Worm (Caenorhabditis elegans): ENCODE results near the gene srh-30.

The srh-30 gene

DNA sequence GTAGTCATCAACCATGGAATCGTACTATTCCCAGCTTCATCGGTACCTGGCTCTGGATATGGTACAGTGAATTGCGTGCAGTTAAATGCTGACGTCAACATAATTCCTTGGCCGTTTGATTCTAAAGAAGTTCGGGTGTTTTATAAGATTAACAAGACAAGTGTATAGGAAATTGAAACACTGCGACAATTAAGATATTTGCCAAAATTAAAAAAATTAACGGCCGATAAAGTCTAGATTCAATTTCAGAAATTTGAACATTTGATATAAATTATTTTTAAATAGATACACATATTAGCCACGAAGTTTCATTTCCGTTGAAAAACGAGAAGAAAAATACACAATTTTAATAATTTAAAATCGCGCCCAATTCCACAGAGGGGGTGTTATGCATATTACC is 34.8 kb upstream of the srh-30 start, which contains the start of gene dmsr-12:
TSS of gene dmsr-12 (minus strand) at position 101 of the 400 bp plus-strand sequence.
- TF ChIP-seq fkh-10 (GFP tag; optimal IDR thresholded peaks at IDR 0.05) (no peak), elt-4 (tag; optimal IDR thresholded peaks at IDR 0.05) (no peak), Y22D7AL.16 (tag; optimal IDR thresholded peaks at IDR 0.05) (no peak)

DNA sequence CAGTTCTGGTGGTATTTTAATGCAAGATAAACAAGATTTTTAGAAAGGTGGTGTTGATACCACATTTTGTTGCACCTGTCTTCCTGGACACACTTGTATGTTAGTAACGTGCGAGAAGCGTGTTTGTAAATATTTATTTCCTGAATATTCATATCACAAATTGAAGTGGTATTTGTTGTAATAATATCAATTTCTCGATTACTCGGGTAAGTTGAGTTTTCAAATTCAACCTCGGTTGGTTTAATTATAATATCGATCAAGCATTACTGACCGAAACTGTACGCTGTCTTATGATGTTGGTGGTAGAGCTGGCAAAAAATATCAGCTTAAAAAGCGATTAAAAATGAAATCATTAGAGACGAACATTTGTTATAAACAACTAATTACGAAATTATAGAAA is 32.4 kb upstream of the srh-30 start, which contains the start of gene dmsr-11:
TSS of gene dmsr-11 (minus strand) at position 101 of the 400 bp plus-strand sequence.
- TF ChIP-seq ceh-31 (tag; optimal IDR thresholded peaks at IDR 0.05) (no peak), ets-4 (tag; optimal IDR thresholded peaks at IDR 0.05) (no peak), hlh-13 (GFP tag; optimal IDR thresholded peaks at IDR 0.05) (no peak), ceh-19 (GFP tag; optimal IDR thresholded peaks at IDR 0.05) (no peak), ceh-14 (tag; optimal IDR thresholded peaks at IDR 0.05) (no peak)

DNA sequence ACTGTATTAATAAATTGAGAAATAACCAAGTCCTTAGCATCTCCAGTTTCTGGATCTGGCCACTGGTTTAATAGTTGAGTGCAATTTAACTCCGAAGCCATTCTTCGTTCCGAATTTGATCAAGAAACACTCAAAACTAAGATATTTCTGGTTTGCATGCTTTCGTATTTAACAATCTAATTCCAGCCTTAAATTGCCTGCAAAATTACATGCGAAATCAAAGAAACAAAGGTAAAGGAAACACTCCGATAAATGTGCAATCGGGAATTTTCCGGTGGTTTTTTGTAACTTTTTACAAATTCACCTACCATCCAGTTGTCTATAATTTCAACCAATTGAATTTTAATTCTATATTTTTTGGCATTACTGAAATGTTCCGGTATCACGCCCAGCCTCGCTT is 30.3 kb upstream of the srh-30 start, which contains the start of gene dmsr-10:
TSS of gene dmsr-10 (minus strand) at position 101 of the 400 bp plus-strand sequence.
- no peak for TF ChIP-seq che-1 (tag; optimal IDR thresholded peaks at IDR 0.05)
- no peak for TF ChIP-seq ttx-3 (tag; optimal IDR thresholded peaks at IDR 0.05)
- no peak for TF ChIP-seq ceh-30 (tag; optimal IDR thresholded peaks at IDR 0.05)

DNA sequence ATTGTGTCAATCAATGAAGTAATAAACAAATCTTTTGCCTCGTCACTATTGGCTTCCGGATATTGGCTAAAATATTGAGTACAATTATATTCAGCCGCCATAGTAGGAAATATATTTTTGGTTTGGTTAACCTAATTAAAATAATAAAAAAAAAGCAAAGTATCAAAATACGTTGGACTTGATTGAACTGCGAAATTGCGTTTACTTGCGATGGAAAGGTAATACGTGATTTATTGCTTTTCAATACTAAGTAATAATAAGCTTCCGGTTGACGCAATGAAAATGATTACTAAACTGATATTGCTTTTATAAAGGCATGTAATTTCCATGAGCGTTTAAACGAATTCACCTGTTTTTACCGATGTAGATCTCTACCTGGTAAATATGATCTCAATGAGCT is 28.0 kb upstream of the srh-30 start, which contains the start of gene dmsr-9:
TSS of gene dmsr-9 (minus strand) at position 101 of the 400 bp plus-strand sequence.
- TF ChIP-seq ztf-16 (tag; optimal IDR thresholded peaks at IDR 0.05): no peak
- TF ChIP-seq pax-1 (tag; optimal IDR thresholded peaks at IDR 0.05): no peak
- no peak for TF ChIP-seq sox-4 (tag; optimal IDR thresholded peaks at IDR 0.05)
- no peak for TF ChIP-seq madf-2 (tag; optimal IDR thresholded peaks at IDR 0.05)
- TF ChIP-seq hlh-13 (GFP tag; optimal IDR thresholded peaks at IDR 0.05): no peak
- TF ChIP-seq pqm-1 (tag; optimal IDR thresholded peaks at IDR 0.05): no peak
- no peak for TF ChIP-seq F13H6.1 (tag; optimal IDR thresholded peaks at IDR 0.05)
- no peak for TF ChIP-seq dve-1 (tag; optimal IDR thresholded peaks at IDR 0.05)

DNA sequence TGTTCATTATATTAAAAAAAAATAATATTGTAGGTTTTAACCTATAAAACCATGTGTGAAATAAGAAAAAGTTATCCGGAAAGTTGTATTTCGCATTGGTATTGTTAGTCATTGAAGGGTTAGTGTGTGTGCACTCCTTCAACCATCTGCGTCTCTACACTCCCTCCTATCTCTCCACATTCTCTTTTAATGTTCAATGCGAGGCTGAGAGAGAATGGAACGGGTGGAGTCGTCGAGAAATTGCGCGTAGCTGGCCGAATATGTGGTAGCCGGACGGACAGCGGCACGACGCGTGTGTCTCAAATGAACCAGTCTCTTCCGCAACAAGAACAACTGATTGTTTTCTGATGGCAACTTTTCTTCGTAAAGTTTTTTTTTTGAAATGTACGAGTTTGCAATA is 25.3 kb upstream of the srh-30 start:
- TF ChIP-seq ceh-31 (tag; optimal IDR thresholded peaks at IDR 0.05) (peak; percentile 52), Y22D7AL.16 (tag; optimal IDR thresholded peaks at IDR 0.05) (no peak), pha-2 (tag; optimal IDR thresholded peaks at IDR 0.05) (peak; percentile 28), eyg-1 (tag; optimal IDR thresholded peaks at IDR 0.05) (no peak), odd-2 (tag; optimal IDR thresholded peaks at IDR 0.05) (no peak), ceh-19 (GFP tag; optimal IDR thresholded peaks at IDR 0.05) (peak; percentile 12), pax-1 (tag; optimal IDR thresholded peaks at IDR 0.05) (no peak), nfya-1 (tag; optimal IDR thresholded peaks at IDR 0.05) (peak; percentile 22), C38D4.7 (GFP tag; optimal IDR thresholded peaks at IDR 0.05) (no peak), npax-4 (tag; optimal IDR thresholded peaks at IDR 0.05) (no peak), pqm-1 (tag; optimal IDR thresholded peaks at IDR 0.05) (no peak), ceh-14 (tag; optimal IDR thresholded peaks at IDR 0.05) (no peak), mec-3 (tag; optimal IDR thresholded peaks at IDR 0.05; ENCODE audit: borderline replicate concordance) (no peak), sox-2 (GFP tag; IDR thresholded peaks at IDR 0.05) (no peak)

DNA sequence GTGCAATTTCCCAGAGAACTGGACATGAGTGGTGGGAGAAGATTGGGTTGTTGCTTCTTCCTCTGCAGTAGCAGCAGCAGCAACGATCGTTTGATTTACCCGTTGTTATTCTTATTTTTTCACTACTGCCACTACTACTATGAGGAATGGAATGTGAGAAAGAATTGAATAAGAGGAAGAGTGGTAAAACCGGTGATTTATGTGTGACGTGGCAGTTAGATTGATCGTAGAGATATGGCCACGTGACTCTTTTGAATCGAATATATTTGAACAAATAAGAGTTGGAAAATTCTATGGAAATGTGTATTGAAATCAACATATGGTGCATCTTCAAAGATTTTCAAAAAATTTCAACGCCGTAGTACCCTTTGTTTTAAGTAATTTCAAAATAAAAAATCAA is 24.7 kb upstream of the srh-30 start:
- TF ChIP-seq ceh-48 (tag; optimal IDR thresholded peaks at IDR 0.05) (no peak), ceh-34 (tag; optimal IDR thresholded peaks at IDR 0.05) (no peak), ahr-1 (tag; optimal IDR thresholded peaks at IDR 0.05) (no peak), ceh-30 (tag; optimal IDR thresholded peaks at IDR 0.05) (no peak), ceh-45 (GFP tag; IDR thresholded peaks at IDR 0.05) (no peak), F13H6.1 (tag; optimal IDR thresholded peaks at IDR 0.05) (no peak), hlh-15 (tag; optimal IDR thresholded peaks at IDR 0.05) (no peak), npax-4 (tag; optimal IDR thresholded peaks at IDR 0.05) (no peak), hlh-30 (tag; optimal IDR thresholded peaks at IDR 0.05; ENCODE audit: insufficient read depth) (no peak), K09A11.1 (tag; optimal IDR thresholded peaks at IDR 0.05; ENCODE audit: insufficient read depth) (no peak), che-1 (tag; optimal IDR thresholded peaks at IDR 0.05) (no peak), unc-42 (tag; optimal IDR thresholded peaks at IDR 0.05) (no peak), sox-2 (GFP tag; IDR thresholded peaks at IDR 0.05) (no peak), ztf-16 (tag; optimal IDR thresholded peaks at IDR 0.05) (no peak), fkh-6 (tag; optimal IDR thresholded peaks at IDR 0.05) (no peak), fax-1 (tag; optimal IDR thresholded peaks at IDR 0.05) (no peak), ttx-3 (tag; optimal IDR thresholded peaks at IDR 0.05) (no peak), ets-4 (tag; optimal IDR thresholded peaks at IDR 0.05) (no peak), unc-55 (GFP tag; optimal IDR thresholded peaks at IDR 0.05) (no peak)

All from whole organism, late embryonic.